Worm (Caenorhabditis elegans): ENCODE measurements around the gene B0524.5.
A peak's percentile ranks its signal among the peaks of the same experiment; 100 is the strongest.

B0524.5 gene

DNA sequence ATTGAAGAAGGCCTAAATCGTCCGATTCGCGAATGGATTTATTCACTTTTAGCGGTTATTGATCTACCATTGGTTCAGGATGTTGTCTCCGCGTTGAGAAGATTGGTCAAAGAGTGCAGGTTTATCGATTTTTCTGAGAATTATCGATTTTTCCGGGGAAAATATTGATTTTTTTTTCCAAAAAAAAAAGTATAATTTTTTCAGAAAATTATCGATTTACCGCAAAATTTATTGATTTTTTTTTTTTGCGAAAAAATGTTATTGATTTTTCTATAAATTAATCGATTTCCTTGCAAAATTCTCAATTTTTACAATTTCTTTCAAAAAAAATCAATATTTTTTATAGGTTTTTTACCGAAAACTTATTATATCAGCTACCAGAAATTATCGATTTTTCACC lies 13.5 kb downstream of the B0524.5 start:
- TF ChIP-seq syd-9 (tag; optimal IDR thresholded peaks at IDR 0.05) (no peak), mec-3 (tag; optimal IDR thresholded peaks at IDR 0.05; ENCODE audit: borderline replicate concordance) (no peak), ceh-18 (tag; optimal IDR thresholded peaks at IDR 0.05) (no peak), ceh-48 (tag; optimal IDR thresholded peaks at IDR 0.05) (peak; percentile 61), hlh-6 (tag; optimal IDR thresholded peaks at IDR 0.05) (no peak), ceh-31 (tag; optimal IDR thresholded peaks at IDR 0.05) (no peak)

DNA sequence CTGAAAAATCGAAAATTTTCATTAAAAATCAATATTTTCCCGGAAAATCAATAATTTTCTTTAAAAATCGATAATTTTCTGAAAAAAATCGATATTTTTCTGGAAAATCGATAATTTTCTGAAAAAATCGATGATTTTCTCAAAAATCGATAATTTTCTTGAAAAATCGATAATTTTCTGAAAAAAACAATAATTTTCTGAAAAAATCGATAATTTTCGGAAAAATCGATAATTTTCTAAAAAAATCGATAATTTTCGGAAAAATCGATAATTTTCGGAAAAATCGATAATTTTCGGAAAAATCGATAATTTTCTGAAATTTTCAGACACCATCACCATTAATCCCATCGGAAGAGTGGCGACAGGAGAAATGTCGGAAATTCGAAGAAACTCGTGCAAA lies 14.8 kb downstream of the B0524.5 start:
- TF ChIP-seq ceh-48 (tag; optimal IDR thresholded peaks at IDR 0.05) (peak; percentile 98), gmeb-2 (tag; optimal IDR thresholded peaks at IDR 0.05) (no peak)

DNA sequence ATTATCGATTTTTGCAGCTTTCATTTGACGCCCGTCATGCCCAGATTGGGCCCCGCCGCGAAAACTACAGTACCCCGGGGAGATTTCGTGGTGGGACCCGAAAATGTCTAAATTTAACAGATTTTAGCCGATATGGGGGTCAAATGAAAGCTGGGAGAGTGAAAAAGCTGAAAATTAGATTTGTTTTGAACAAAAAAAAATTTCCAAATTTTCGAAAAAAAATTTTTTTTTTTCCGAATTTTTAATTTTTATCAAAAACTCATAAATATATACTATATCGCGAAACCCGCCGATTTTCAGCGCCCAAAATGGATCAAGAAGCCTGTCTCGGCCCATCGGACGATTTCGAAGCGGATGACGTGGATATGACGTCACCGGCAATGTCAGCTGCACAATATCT lies 15.6 kb downstream of the B0524.5 start, which contains the start of gene smi-1:
Gene smi-1 (plus strand): TSS at position 301 of the 400 bp plus-strand sequence.
- no peak for TF ChIP-seq tbx-7 (tag; optimal IDR thresholded peaks at IDR 0.05)
- TF ChIP-seq pros-1 (tag; optimal IDR thresholded peaks at IDR 0.05): no peak
- no peak for TF ChIP-seq pha-4 (tag; optimal IDR thresholded peaks at IDR 0.05)
- no peak for TF ChIP-seq hlh-13 (GFP tag; optimal IDR thresholded peaks at IDR 0.05)
- TF ChIP-seq fax-1 (tag; optimal IDR thresholded peaks at IDR 0.05): no peak
- TF ChIP-seq ceh-22 (tag; optimal IDR thresholded peaks at IDR 0.05): no peak
- no peak for TF ChIP-seq K02D7.2 (tag; optimal IDR thresholded peaks at IDR 0.05)
- no peak for TF ChIP-seq ceh-14 (tag; optimal IDR thresholded peaks at IDR 0.05)
- TF ChIP-seq zip-5 (tag; optimal IDR thresholded peaks at IDR 0.05): no peak
- TF ChIP-seq ceh-24 (tag; optimal IDR thresholded peaks at IDR 0.05): no peak
- no peak for TF ChIP-seq ceh-18 (tag; optimal IDR thresholded peaks at IDR 0.05)
- no peak for TF ChIP-seq ref-2 (tag; optimal IDR thresholded peaks at IDR 0.05)
- no peak for TF ChIP-seq ttx-3 (tag; optimal IDR thresholded peaks at IDR 0.05)
- no peak for TF ChIP-seq sox-2 (GFP tag; IDR thresholded peaks at IDR 0.05)
- no peak for TF ChIP-seq C08G9.2 (tag; optimal IDR thresholded peaks at IDR 0.05)
- TF ChIP-seq unc-42 (tag; optimal IDR thresholded peaks at IDR 0.05): no peak
- no peak for TF ChIP-seq odd-2 (tag; optimal IDR thresholded peaks at IDR 0.05)
- no peak for TF ChIP-seq ceh-31 (tag; optimal IDR thresholded peaks at IDR 0.05)
- no peak for TF ChIP-seq fkh-10 (GFP tag; optimal IDR thresholded peaks at IDR 0.05)
- TF ChIP-seq hlh-15 (tag; optimal IDR thresholded peaks at IDR 0.05): no peak

DNA sequence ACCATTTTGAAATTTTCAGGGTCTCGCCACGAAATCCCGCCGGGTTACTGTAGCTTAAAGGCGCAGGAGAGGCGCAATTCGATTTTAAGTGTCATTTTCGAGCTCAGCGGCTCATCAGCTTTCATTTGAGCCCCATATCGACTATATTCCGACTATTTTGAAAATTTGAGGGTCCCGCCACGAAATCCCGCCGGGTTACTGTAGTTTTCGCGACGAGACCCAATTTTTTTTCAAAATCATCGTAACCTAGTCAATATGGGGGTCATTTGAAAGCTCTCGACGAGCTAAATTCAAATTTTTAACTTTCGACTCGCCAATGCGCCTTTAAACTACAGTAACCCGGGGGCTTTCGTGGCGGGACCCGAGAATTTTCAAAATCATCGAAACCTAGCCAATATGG lies 16.5 kb downstream of the B0524.5 start:
- TF ChIP-seq K02D7.2 (tag; optimal IDR thresholded peaks at IDR 0.05) (peak; percentile 5), hlh-13 (GFP tag; optimal IDR thresholded peaks at IDR 0.05) (no peak)

DNA sequence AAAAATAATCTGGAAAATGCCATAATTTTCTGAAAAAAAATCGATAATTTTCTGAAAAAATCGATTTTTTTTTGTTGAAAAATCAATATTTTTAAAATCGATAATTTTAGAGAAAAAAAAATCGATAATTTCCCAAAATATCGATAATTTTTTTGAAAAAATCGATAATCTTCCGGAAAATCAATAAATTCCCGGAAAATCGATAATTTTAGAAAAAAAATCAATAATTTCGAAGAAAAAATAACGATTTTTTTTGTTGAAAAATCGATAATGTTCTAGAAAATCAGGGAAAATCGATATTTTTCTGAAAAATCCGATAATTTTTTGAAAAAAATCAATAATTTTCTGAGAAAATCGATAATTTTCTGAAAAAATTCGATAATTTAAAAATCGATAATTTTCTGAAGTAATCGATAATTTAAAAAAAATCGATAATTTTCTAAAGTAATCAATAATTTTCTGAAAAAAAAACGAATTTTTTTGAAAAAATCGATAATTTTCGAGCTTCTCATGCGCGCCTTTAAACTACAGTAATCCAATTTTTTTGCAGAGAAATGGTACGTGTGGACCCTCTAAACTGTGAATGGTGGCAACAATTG lies 17.3 kb downstream of the B0524.5 start:
- TF ChIP-seq T23F11.4 (GFP tag; optimal IDR thresholded peaks at IDR 0.05) (no peak), ceh-18 (tag; optimal IDR thresholded peaks at IDR 0.05) (no peak), ceh-48 (tag; optimal IDR thresholded peaks at IDR 0.05) (peak; percentile 87)

DNA sequence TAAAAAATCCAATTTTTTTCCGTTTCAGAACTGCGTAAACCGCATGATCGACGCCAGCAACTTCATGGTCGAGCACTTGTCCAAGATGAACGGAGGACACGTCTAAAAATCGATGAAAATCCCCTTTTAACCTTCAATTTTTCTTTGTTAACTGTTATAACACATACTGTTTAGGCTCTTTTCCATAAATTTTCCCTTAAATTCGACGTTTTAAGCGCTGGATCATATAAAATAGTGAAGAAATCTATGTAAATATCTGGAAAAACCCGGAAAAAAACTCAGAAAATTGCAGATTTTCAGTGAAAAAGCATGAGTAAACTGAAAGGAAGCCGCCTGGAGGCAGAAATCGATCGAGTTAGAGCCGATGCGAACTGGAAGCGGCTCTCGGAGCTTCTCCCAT lies 33.6 kb downstream of the B0524.5 start, which contains the start of gene ttc-7:
Gene ttc-7 (plus strand): TSS at position 301 of the 400 bp plus-strand sequence.
- TF ChIP-seq fkh-6 (tag; optimal IDR thresholded peaks at IDR 0.05) (no peak), elt-2 (tag; optimal IDR thresholded peaks at IDR 0.05) (no peak), ttx-3 (tag; optimal IDR thresholded peaks at IDR 0.05) (no peak), fax-1 (tag; optimal IDR thresholded peaks at IDR 0.05) (no peak), lin-11 (tag; optimal IDR thresholded peaks at IDR 0.05) (no peak), fkh-10 (GFP tag; optimal IDR thresholded peaks at IDR 0.05) (no peak), pha-4 (tag; optimal IDR thresholded peaks at IDR 0.05) (no peak), ceh-34 (tag; optimal IDR thresholded peaks at IDR 0.05) (no peak), ceh-48 (tag; optimal IDR thresholded peaks at IDR 0.05) (no peak), ceh-24 (tag; optimal IDR thresholded peaks at IDR 0.05) (no peak), pat-9 (tag; optimal IDR thresholded peaks at IDR 0.05) (no peak), nhr-11 (tag; optimal IDR thresholded peaks at IDR 0.05) (no peak), gmeb-2 (tag; optimal IDR thresholded peaks at IDR 0.05) (no peak), sdc-2 (tag; optimal IDR thresholded peaks at IDR 0.05) (no peak), dmd-4 (tag; optimal IDR thresholded peaks at IDR 0.05; ENCODE audit: borderline replicate concordance) (no peak), F13H6.1 (tag; optimal IDR thresholded peaks at IDR 0.05) (no peak), ama-1 (optimal IDR thresholded peaks at IDR 0.05) (no peak)

Data from whole organism, late embryonic.